Worm (Caenorhabditis elegans): ENCODE results near the gene srv-5.

DNA sequence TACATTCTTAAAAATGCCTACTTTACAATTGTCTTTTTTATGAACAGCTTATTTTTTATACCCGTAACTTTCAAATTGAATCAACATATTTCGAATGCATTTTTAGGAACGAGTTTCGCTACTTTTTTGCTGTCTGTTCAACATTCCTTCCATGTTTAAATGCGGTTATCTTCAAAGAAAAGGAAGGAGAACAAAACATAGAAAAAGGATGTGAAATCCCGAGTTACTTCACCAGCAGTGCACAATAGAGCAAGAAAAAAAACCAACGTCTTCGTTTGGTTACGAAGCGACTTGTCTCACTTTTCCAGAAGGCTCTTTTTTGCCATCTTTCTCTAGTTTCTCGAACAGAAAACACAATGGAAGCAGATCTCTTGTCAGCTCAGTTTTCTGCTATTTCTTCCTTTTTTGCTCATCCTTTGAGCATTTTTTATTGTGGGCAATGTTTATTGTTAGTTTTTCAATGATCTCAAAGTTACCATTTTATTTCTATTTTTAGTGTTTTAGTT lies 33.6 kb downstream of the srv-5 start, which contains the start of gene cka-2:
- no peak for TF ChIP-seq lag-1 (GFP tag; IDR thresholded peaks at IDR 0.05)
- no peak for TF ChIP-seq somi-1 (GFP tag; optimal IDR thresholded peaks at IDR 0.05)
- TF ChIP-seq Y53G8AR.9 (GFP tag; conservative IDR thresholded peaks at IDR 0.05): no peak
- TF ChIP-seq ama-1 (optimal IDR thresholded peaks at IDR 0.05): no peak
- TF ChIP-seq ama-1 (GFP tag; optimal IDR thresholded peaks at IDR 0.05): no peak
- TF ChIP-seq T07F8.4 (tag; optimal IDR thresholded peaks at IDR 0.05): no peak
- no peak for TF ChIP-seq ceh-100 (GFP tag; IDR thresholded peaks at IDR 0.05)
- TF ChIP-seq let-526 (GFP tag; IDR thresholded peaks at IDR 0.05): no peak
